Fruit fly (Drosophila melanogaster) whole organism, prepupa: ENCODE results near the gene CG7275.
A peak's percentile ranks its signal among the peaks of the same experiment; 100 is the strongest.

ENCODE experiments used
- Blimp-1 ChIP-seq: fragments of 200-800 bp; sonication (Bioruptor generic); optimal IDR thresholded peaks from 3 replicates; lab custom pipeline; 2017; ENCODE audit warnings: missing biosample characterization, missing genetic modification characterization, mild to moderate bottlenecking, moderate library complexity, missing genetic modification reagents
- CG11902 ChIP-seq: fragments of 200-800 bp; sonication (Bioruptor generic); optimal IDR thresholded peaks from 3 replicates; lab custom pipeline; 2016; ENCODE audit warnings: missing biosample characterization, missing genetic modification characterization
- CG15336 ChIP-seq: fragments of 200-800 bp; sonication (Bioruptor generic); IDR thresholded peaks from 2 replicates; pipeline ENCODE4 v1.3.6; 2022; ENCODE audit warnings: missing biosample characterization, missing genetic modification characterization
- CG1621 ChIP-seq: fragments of 200-800 bp; sonication (Bioruptor generic); optimal IDR thresholded peaks from 3 replicates; lab custom pipeline; 2018; ENCODE audit warnings: missing biosample characterization, mild to moderate bottlenecking, missing genetic modification characterization
- CG3032 ChIP-seq: fragments of 200-800 bp; optimal IDR thresholded peaks from 2 replicates; lab custom pipeline; 2019; ENCODE audit warnings: missing biosample characterization, mild to moderate bottlenecking, missing genetic modification characterization, moderate library complexity
- CG31627 ChIP-seq: fragments of 200-800 bp; sonication (Bioruptor generic); optimal IDR thresholded peaks from 3 replicates; lab custom pipeline; 2016; ENCODE audit warnings: missing biosample characterization, missing genetic modification characterization
- CG32006 ChIP-seq: fragments of 200-800 bp; sonication (Bioruptor generic); optimal IDR thresholded peaks from 3 replicates; lab custom pipeline; 2017; ENCODE audit warnings: missing biosample characterization, mild to moderate bottlenecking, missing genetic modification characterization
- CG34406 ChIP-seq: fragments of 200-800 bp; sonication (Bioruptor generic); optimal IDR thresholded peaks from 3 replicates; lab custom pipeline; 2016; ENCODE audit warnings: missing biosample characterization, missing genetic modification characterization
- CG3919 ChIP-seq: fragments of 200-800 bp; sonication (Bioruptor generic); optimal IDR thresholded peaks from 3 replicates; lab custom pipeline; 2016; ENCODE audit warnings: missing biosample characterization, missing genetic modification characterization
- CG4318 ChIP-seq: fragments of 200-800 bp; sonication (Bioruptor generic); optimal IDR thresholded peaks from 3 replicates; lab custom pipeline; 2017; ENCODE audit warnings: missing biosample characterization, mild to moderate bottlenecking, missing genetic modification characterization
- CG6163 ChIP-seq: fragments of 200-800 bp; sonication (Bioruptor generic); IDR thresholded peaks from 3 replicates; pipeline ENCODE4 v1.3.6; 2022; ENCODE audit warnings: missing biosample characterization, missing genetic modification characterization
- CG6276 ChIP-seq: fragments of 200-800 bp; sonication (Bioruptor generic); optimal IDR thresholded peaks from 2 replicates; lab custom pipeline; 2017; ENCODE audit warnings: missing biosample characterization, mild to moderate bottlenecking, missing genetic modification characterization
- CG6808 ChIP-seq: fragments of 200-800 bp; sonication (Bioruptor generic); optimal IDR thresholded peaks from 3 replicates; lab custom pipeline; 2017; ENCODE audit warnings: missing biosample characterization, missing genetic modification characterization, mild to moderate bottlenecking, moderate library complexity, missing genetic modification reagents
- CG6854 ChIP-seq: fragments of 200-800 bp; sonication (Bioruptor generic); optimal IDR thresholded peaks from 2 replicates; lab custom pipeline; 2017; ENCODE audit warnings: missing biosample characterization, mild to moderate bottlenecking, missing genetic modification characterization
- CG7368 ChIP-seq: fragments of 200-800 bp; sonication (Bioruptor generic); optimal IDR thresholded peaks from 3 replicates; lab custom pipeline; 2016; ENCODE audit warnings: missing biosample characterization, missing genetic modification characterization
- CG8119 ChIP-seq: fragments of 200-800 bp; sonication (Bioruptor generic); IDR thresholded peaks from 3 replicates; pipeline ENCODE4 v1.3.6; 2022; ENCODE audit warnings: missing biosample characterization, missing genetic modification characterization
- CG8319 ChIP-seq: fragments of 200-800 bp; sonication (Bioruptor generic); optimal IDR thresholded peaks from 3 replicates; lab custom pipeline; 2016; ENCODE audit warnings: missing biosample characterization, missing genetic modification characterization
- CG9139 ChIP-seq: fragments of 200-800 bp; sonication (Bioruptor generic); optimal IDR thresholded peaks from 3 replicates; lab custom pipeline; 2017; ENCODE audit warnings: missing biosample characterization, mild to moderate bottlenecking, missing genetic modification characterization
- Eip75B ChIP-seq: fragments of 200-800 bp; sonication (Bioruptor generic); optimal IDR thresholded peaks from 3 replicates; lab custom pipeline; 2016; ENCODE audit warnings: missing biosample characterization, missing genetic modification characterization
- Eip78C ChIP-seq: fragments of 200-800 bp; sonication (Bioruptor generic); peaks from one replicate; lab custom pipeline; 2016; ENCODE audit warnings: missing biosample characterization, missing genetic modification characterization
- Eip93F ChIP-seq: fragments of 200-800 bp; sonication (Bioruptor generic); optimal IDR thresholded peaks from 2 replicates; lab custom pipeline; 2016; ENCODE audit warnings: missing biosample characterization, mild to moderate bottlenecking, missing genetic modification characterization
- Ets21C ChIP-seq: fragments of 200-800 bp; sonication (Bioruptor generic); optimal IDR thresholded peaks from 3 replicates; lab custom pipeline; 2016; ENCODE audit warnings: missing biosample characterization, missing genetic modification characterization
- Ets96B ChIP-seq: fragments of 200-800 bp; optimal IDR thresholded peaks from 2 replicates; lab custom pipeline; 2019; ENCODE audit warnings: missing biosample characterization, mild to moderate bottlenecking, missing genetic modification characterization, moderate library complexity
- Gug ChIP-seq: fragments of 200-800 bp; sonication (Bioruptor generic); IDR thresholded peaks from 2 replicates; pipeline ENCODE4 v1.3.6; 2022; ENCODE audit warnings: missing biosample characterization, missing genetic modification characterization
- Hr38 ChIP-seq: sonication (Bioruptor generic); optimal IDR thresholded peaks from 2 replicates; lab custom pipeline; 2016; ENCODE audit warnings: missing biosample characterization, missing genetic modification characterization
- Hr39 ChIP-seq: fragments of 200-800 bp; sonication (Bioruptor generic); optimal IDR thresholded peaks from 2 replicates; lab custom pipeline; 2016; ENCODE audit warnings: missing biosample characterization, missing genetic modification characterization
- Hr4 ChIP-seq: fragments of 200-800 bp; sonication (Bioruptor generic); optimal IDR thresholded peaks from 3 replicates; lab custom pipeline; 2016; ENCODE audit warnings: missing biosample characterization, missing genetic modification characterization
- Lpt ChIP-seq: fragments of 200-800 bp; sonication (Bioruptor generic); optimal IDR thresholded peaks from 3 replicates; lab custom pipeline; 2016; ENCODE audit warnings: missing biosample characterization, missing genetic modification characterization
- OdsH ChIP-seq: fragments of 200-800 bp; sonication (Bioruptor generic); optimal IDR thresholded peaks from 3 replicates; lab custom pipeline; 2016; ENCODE audit warnings: missing biosample characterization, missing genetic modification characterization
- Sox102F ChIP-seq: fragments of 200-800 bp; sonication (Bioruptor generic); optimal IDR thresholded peaks from 2 replicates; lab custom pipeline; 2016; ENCODE audit warnings: missing biosample characterization, mild to moderate bottlenecking, missing genetic modification characterization
- Sox14 ChIP-seq: fragments of 200-800 bp; sonication (Bioruptor generic); optimal IDR thresholded peaks from 3 replicates; lab custom pipeline; 2016; ENCODE audit warnings: missing biosample characterization, missing genetic modification characterization
- Sox15 ChIP-seq: fragments of 200-800 bp; sonication (Bioruptor generic); optimal IDR thresholded peaks from 3 replicates; lab custom pipeline; 2016; ENCODE audit warnings: missing biosample characterization, missing genetic modification characterization
- achi ChIP-seq: fragments of 200-800 bp; sonication (Bioruptor generic); optimal IDR thresholded peaks from 3 replicates; lab custom pipeline; 2016; ENCODE audit warnings: missing biosample characterization, missing genetic modification characterization
- acj6 ChIP-seq: fragments of 200-800 bp; sonication (Bioruptor generic); optimal IDR thresholded peaks from 3 replicates; lab custom pipeline; 2016; ENCODE audit warnings: missing biosample characterization, missing genetic modification characterization
- cyc ChIP-seq: fragments of 200-800 bp; sonication (Bioruptor generic); optimal IDR thresholded peaks from 3 replicates; lab custom pipeline; 2016; ENCODE audit warnings: missing biosample characterization, missing genetic modification characterization
- dac ChIP-seq: fragments of 200-800 bp; sonication (Bioruptor generic); optimal IDR thresholded peaks from 2 replicates; lab custom pipeline; 2017; ENCODE audit warnings: missing biosample characterization, mild to moderate bottlenecking, missing genetic modification characterization
- dsx ChIP-seq: fragments of 200-800 bp; optimal IDR thresholded peaks from 3 replicates; lab custom pipeline; 2019; ENCODE audit warnings: missing biosample characterization, mild to moderate bottlenecking, missing genetic modification characterization, moderate library complexity; ENCODE audit not compliant: poor library complexity, severe bottlenecking
- eg ChIP-seq: fragments of 200-800 bp; sonication (Bioruptor generic); IDR thresholded peaks from 3 replicates; pipeline ENCODE4 v1.3.6; 2022; ENCODE audit warnings: missing biosample characterization, missing genetic modification characterization
- fd59A ChIP-seq: fragments of 200-800 bp; sonication (Bioruptor generic); optimal IDR thresholded peaks from 2 replicates; lab custom pipeline; 2017; ENCODE audit warnings: missing biosample characterization, mild to moderate bottlenecking, missing genetic modification characterization, missing genetic modification reagents
- fd85E ChIP-seq: fragments of 200-800 bp; sonication (Bioruptor generic); optimal IDR thresholded peaks from 3 replicates; lab custom pipeline; 2016; ENCODE audit warnings: missing biosample characterization, missing genetic modification characterization
- lz ChIP-seq: fragments of 200-800 bp; sonication (Bioruptor generic); optimal IDR thresholded peaks from 3 replicates; lab custom pipeline; 2016; ENCODE audit warnings: missing biosample characterization, missing genetic modification characterization
- salr ChIP-seq, 2 experiments: fragments of 200-800 bp; sonication (Bioruptor generic); optimal IDR thresholded peaks; 3 replicates each; lab custom pipeline; 2016 to 2018; ENCODE audit warnings: missing biosample characterization in 2 of 2, missing genetic modification characterization in 2 of 2, mild to moderate bottlenecking in 1 of 2
- ss ChIP-seq, 2 experiments: fragments of 200-800 bp; sonication (Bioruptor generic); optimal IDR thresholded peaks; 2 replicates in 1 of 2; 3 replicates in 1 of 2; lab custom pipeline; 2017 to 2018; ENCODE audit warnings: mild to moderate bottlenecking in 2 of 2, missing biosample characterization in 2 of 2, missing genetic modification characterization in 2 of 2, moderate library complexity in 1 of 2
- svp ChIP-seq: fragments of 200-800 bp; sonication (Bioruptor generic); peaks from one replicate; lab custom pipeline; 2016; ENCODE audit warnings: missing biosample characterization, missing genetic modification characterization
- topi ChIP-seq: fragments of 200-800 bp; sonication (Bioruptor generic); optimal IDR thresholded peaks from 3 replicates; lab custom pipeline; 2016; ENCODE audit warnings: missing biosample characterization, missing genetic modification characterization

The CG7275 gene

dm6 chr3L:15535800-15536225 is 37.1 kb downstream of the CG7275 start (continued):
- no peak for TF ChIP-seq CG6854 (GFP tag; lab: Kevin White, UChicago)
- TF ChIP-seq CG1621 (tag; lab: Kevin White, UChicago) = peak; percentile 3
- no peak for TF ChIP-seq fd59A (GFP tag; lab: Kevin White, UChicago)
- TF ChIP-seq salr (GFP tag; optimal IDR thresholded peaks at IDR 0.05; lab: Kevin White, UChicago) = no peak
- no peak for TF ChIP-seq Eip75B (GFP tag; lab: Kevin White, UChicago)
- peak; percentile 25 for TF ChIP-seq CG6808 (GFP tag; lab: Kevin White, UChicago)
- TF ChIP-seq fd85E (GFP tag; lab: Kevin White, UChicago) = no peak
- TF ChIP-seq, all 60 proteins: peak for 10

DNA sequence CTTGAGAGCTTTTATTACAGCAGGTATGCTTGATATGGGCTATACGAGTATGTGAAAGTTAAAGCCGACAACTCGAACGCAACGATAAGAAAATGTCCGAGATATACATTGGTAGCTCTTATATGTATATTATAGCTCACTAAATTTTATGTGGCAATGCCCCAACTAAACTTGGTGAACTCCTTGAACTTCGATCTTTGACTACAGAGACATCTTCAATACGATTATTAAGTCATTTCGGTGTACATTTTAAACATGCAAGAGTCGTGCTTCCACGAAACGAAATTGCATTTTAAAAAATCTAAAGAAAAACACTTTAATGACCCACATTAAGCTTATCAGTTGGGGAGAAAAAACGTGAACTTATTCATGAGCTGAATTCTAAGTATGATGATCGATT is 37.8 kb downstream of the CG7275 start:
- TF ChIP-seq Lpt (GFP tag; lab: Kevin White, UChicago) (no peak), svp (GFP tag; lab: Kevin White, UChicago) (peak; percentile 71)

DNA sequence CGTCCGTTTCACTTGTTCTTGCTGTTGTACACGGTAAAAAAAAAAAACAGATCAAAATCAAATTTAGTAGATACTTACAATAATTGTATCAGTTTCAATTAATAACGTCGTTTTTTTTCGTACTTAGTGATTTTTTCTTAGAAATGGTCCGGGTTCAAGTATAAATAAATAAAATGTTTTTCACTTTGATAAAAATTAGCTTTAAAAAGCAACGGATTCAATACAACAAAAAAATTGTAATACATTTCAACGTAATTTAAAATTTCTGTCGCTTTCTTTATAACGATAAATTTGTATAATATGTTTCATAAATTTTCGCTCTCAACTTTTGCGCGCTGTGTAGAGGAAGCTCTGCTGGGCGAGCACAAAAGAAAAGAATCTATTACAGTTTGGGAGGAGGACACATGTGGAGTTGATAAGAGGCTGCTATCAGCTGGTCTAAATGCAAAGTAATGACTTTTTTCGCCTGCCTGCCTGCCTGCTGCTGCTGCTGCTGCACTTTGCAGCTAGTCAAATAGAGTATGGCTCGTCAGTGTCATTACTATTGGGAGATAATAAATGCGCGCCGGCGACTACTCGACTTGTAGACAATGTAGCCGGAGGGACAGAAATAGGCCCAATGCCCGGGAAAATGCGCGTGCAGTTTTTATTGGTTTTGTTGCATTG is 39.3 kb downstream of the CG7275 start:
- TF ChIP-seq fd59A (GFP tag; lab: Kevin White, UChicago) (peak; percentile 27), topi (GFP tag; lab: Kevin White, UChicago) (peak; percentile 49), fd85E (GFP tag; lab: Kevin White, UChicago) (no peak), Gug (GFP tag; lab: Robert Waterston, UW) (peak; percentile 71), Ets21C (GFP tag; lab: Kevin White, UChicago) (no peak), Eip93F (GFP tag; lab: Kevin White, UChicago) (no peak), dac (GFP tag; lab: Kevin White, UChicago) (peak; percentile 41), lz (GFP tag; lab: Kevin White, UChicago) (peak; percentile 51), OdsH (GFP tag; lab: Kevin White, UChicago) (peak; percentile 73), Lpt (GFP tag; lab: Kevin White, UChicago) (peak; percentile 66), CG11902 (peak; percentile 5), Hr39 (peak; percentile 47), Sox15 (peak; percentile 35), dsx (GFP tag; lab: Kevin White, UChicago) (peak; percentile 51), Eip78C (peak; percentile 93), CG8119 (GFP tag; lab: Robert Waterston, UW) (peak; percentile 58; the same call in 2 of the 3 replicates), Hr38 (GFP tag; lab: Kevin White, UChicago) (no peak), CG9139 (GFP tag; lab: Kevin White, UChicago) (no peak), Blimp-1 (GFP tag; lab: Kevin White, UChicago) (no peak), Eip75B (GFP tag; lab: Kevin White, UChicago) (peak; percentile 63), CG34406 (GFP tag; lab: Kevin White, UChicago) (peak; percentile 48), cyc (GFP tag; lab: Kevin White, UChicago) (peak; percentile 20), CG7368 (GFP tag; lab: Kevin White, UChicago) (no peak), CG4318 (GFP tag; lab: Kevin White, UChicago) (peak; percentile 71), CG31627 (GFP tag; lab: Kevin White, UChicago) (peak; percentile 37), salr (GFP tag; optimal IDR thresholded peaks at IDR 0.05; lab: Kevin White, UChicago) (peak in 1 of 2 experiments; percentile 84), ss (GFP tag; optimal IDR thresholded peaks at IDR 0.05; lab: Kevin White, UChicago) (peak; percentile 36 to 67), achi (peak; percentile 76), CG6163 (GFP tag; lab: Robert Waterston, UW) (peak; percentile 36; the same call in 2 of the 3 replicates), CG3919 (GFP tag; lab: Kevin White, UChicago) (peak; percentile 45), CG32006 (GFP tag; lab: Kevin White, UChicago) (peak; percentile 90), CG15336 (GFP tag; lab: Robert Waterston, UW) (peak; percentile 79), Hr4 (GFP tag; lab: Kevin White, UChicago) (peak; percentile 86), CG8319 (GFP tag; lab: Kevin White, UChicago) (peak; percentile 21), Sox102F (GFP tag; lab: Kevin White, UChicago) (peak; percentile 31), Ets96B (tag; lab: Kevin White, UChicago) (peak; percentile 62), Sox14 (GFP tag; lab: Kevin White, UChicago) (peak; percentile 71), eg (GFP tag; lab: Robert Waterston, UW) (peak; percentile 62; the same call in 1 of the 3 replicates), CG6276 (peak; percentile 79), CG1621 (tag; lab: Kevin White, UChicago) (no peak), CG3032 (peak; percentile 56), acj6 (GFP tag; lab: Kevin White, UChicago) (peak; percentile 55)
